Worm (Caenorhabditis elegans) whole organism, early embryonic: ENCODE measurements around the gene slc-17.7.

Experiments used
- ama-1 ChIP-seq: fragments of 150-350 bp; optimal IDR thresholded peaks from 2 replicates; lab custom pipeline; 2014
- ceh-13 ChIP-seq: fragments of 200-800 bp; sonication (Bioruptor generic); optimal IDR thresholded peaks from 2 replicates; lab custom pipeline; 2018; ENCODE audit warnings: mild to moderate bottlenecking, missing genetic modification characterization, missing compliant biosample characterization
- ceh-36 ChIP-seq: sonication (generic microtip); optimal IDR thresholded peaks from 2 replicates; lab custom pipeline; 2016; ENCODE audit warnings: missing genetic modification characterization, inconsistent platforms, missing compliant biosample characterization
- sea-1 ChIP-seq: fragments of 200-800 bp; sonication (Bioruptor generic); conservative IDR thresholded peaks from 2 replicates; pipeline ENCODE4 v1.3.6; 2022; ENCODE audit warnings: missing genetic modification characterization, missing compliant biosample characterization

ce11 chrV:9261492-9261891 lies 4.8 kb downstream of the slc-17.7 start, which contains the start of gene nhr-36:
- no peak for TF ChIP-seq sea-1
- TF ChIP-seq ceh-13 (GFP tag; lab: Kevin White, UChicago) = no peak
- no peak for TF ChIP-seq ceh-36 (tag; lab: Kevin White, UChicago)
- TF ChIP-seq ama-1 = no peak
